Worm (Caenorhabditis elegans): ENCODE data around the gene C34D1.4.

C34D1.4 gene

DNA sequence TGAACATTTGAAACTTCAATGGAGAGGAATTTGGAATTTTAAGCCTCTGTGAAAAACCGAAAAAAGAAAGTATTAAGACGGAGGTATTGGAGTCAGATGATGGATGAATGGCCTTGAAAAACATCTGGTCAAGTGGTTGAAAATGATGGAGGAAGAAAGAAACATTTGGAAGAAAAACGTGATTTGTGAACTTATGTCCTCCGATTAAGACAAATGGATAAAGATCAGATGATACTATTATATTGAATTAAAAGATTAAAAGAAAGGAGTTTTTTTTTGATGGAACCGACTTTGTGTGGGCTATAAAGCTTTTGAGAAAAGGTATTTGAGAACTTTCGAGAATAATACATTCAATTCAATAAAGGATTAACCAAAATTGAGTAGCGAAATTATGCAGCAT, 416 bp upstream of the C34D1.4 start:
- TF ChIP-seq sem-4 (tag; optimal IDR thresholded peaks at IDR 0.05) (peak; percentile 34), nhr-12 (tag; optimal IDR thresholded peaks at IDR 0.05) (no peak), nhr-129 (tag; optimal IDR thresholded peaks at IDR 0.05) (peak; percentile 9), R02D3.7 (tag; optimal IDR thresholded peaks at IDR 0.05) (no peak), sma-9 (GFP tag; optimal IDR thresholded peaks at IDR 0.05) (peak; percentile 71), sma-9 (tag; optimal IDR thresholded peaks at IDR 0.05) (no peak), nhr-25 (tag; optimal IDR thresholded peaks at IDR 0.05) (peak; percentile 80), nhr-21 (tag; optimal IDR thresholded peaks at IDR 0.05) (no peak), snpc-4 (tag; optimal IDR thresholded peaks at IDR 0.05) (no peak), blmp-1 (tag; optimal IDR thresholded peaks at IDR 0.05; ENCODE audit: insufficient read depth) (no peak), ZK546.5 (tag; optimal IDR thresholded peaks at IDR 0.05) (no peak), alr-1 (tag; optimal IDR thresholded peaks at IDR 0.05) (no peak), lsy-2 (tag; optimal IDR thresholded peaks at IDR 0.05) (peak in 1 of 2 experiments; percentile 18), egl-27 (tag; optimal IDR thresholded peaks at IDR 0.05) (peak; percentile 2), unc-55 (GFP tag; optimal IDR thresholded peaks at IDR 0.05) (peak; percentile 49)

DNA sequence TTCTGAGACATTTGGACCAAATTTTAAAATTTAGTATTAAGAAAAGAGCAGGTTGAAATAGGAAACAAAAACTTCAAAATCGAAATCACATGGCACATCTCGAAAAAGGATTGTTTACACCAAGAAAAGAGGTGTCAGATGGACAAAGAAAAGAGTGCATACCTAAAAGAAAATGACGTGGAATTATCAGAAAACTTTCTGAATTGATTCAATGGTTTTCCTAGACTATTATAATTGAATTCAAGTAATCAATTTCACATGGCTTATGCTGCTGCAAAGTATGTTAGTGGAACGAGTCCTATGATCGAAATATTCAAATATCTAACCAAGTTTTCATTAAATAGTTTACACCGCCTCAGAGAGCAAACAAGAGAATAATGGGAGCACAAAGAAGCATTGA, 6.2 kb downstream of the C34D1.4 start:
- TF ChIP-seq lsy-2 (tag; optimal IDR thresholded peaks at IDR 0.05) (peak in 1 of 2 experiments; percentile 40), lin-11 (tag; optimal IDR thresholded peaks at IDR 0.05) (no peak), C34F6.9 (tag; optimal IDR thresholded peaks at IDR 0.05) (peak; percentile 33), fos-1 (tag; optimal IDR thresholded peaks at IDR 0.05) (no peak), mdl-1 (tag; optimal IDR thresholded peaks at IDR 0.05) (no peak), sma-9 (GFP tag; optimal IDR thresholded peaks at IDR 0.05) (no peak), sma-9 (tag; optimal IDR thresholded peaks at IDR 0.05) (no peak)

DNA sequence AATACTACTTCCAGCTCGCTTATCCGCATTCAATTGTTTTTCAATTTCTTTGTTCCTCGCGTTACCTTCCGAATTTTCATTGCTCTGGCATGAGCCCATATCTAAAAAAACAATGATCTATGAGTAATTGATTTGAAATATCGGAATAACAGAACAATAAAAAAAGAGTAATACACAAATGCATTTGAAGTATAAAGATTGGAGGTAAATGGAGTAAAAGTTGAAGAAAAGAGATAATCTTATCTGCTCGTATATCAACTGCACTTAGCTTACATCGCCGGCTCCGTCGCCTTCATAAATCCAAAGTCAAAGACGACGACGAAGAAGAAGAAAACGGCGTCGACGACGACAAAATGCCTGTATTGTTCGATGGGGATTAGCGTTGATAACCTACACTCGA, 9.7 kb downstream of the C34D1.4 start, which contains the start of gene odr-3:
Gene odr-3, minus strand, starts transcription at position 101 of the 400 bp plus-strand sequence.
- TF ChIP-seq lin-13 (GFP tag; optimal IDR thresholded peaks at IDR 0.05) (no peak), unc-39 (tag; optimal IDR thresholded peaks at IDR 0.05) (no peak), sma-9 (GFP tag; optimal IDR thresholded peaks at IDR 0.05) (no peak), sma-9 (tag; optimal IDR thresholded peaks at IDR 0.05) (no peak), lin-11 (tag; optimal IDR thresholded peaks at IDR 0.05) (no peak), R02D3.7 (tag; optimal IDR thresholded peaks at IDR 0.05) (no peak), nhr-21 (tag; optimal IDR thresholded peaks at IDR 0.05) (no peak)

DNA sequence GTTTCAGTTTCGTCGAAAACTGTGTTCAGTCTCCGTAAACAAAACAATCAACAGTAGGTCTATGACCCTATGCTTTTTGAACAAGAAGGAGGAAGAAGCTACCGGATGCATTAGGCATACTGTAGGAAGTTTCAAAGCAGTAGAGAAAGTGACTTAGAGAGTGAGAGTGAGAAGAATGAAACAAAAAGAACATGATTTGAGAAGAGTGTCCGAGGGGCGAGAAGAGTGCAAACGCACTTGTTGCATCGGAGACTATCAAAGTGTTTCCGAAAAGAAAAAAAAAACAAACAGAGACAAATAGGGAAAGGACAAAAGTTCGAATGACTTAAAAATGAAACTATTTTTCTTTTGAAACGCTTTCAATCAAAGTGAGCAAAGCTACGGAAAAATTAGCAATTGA, 15.9 kb downstream of the C34D1.4 start:
- TF ChIP-seq nhr-237 (tag; optimal IDR thresholded peaks at IDR 0.05): no peak
- no peak for TF ChIP-seq ztf-11 (tag; optimal IDR thresholded peaks at IDR 0.05)
- no peak for TF ChIP-seq crh-2 (tag; optimal IDR thresholded peaks at IDR 0.05)
- TF ChIP-seq sem-4 (tag; optimal IDR thresholded peaks at IDR 0.05): peak; percentile 40
- no peak for TF ChIP-seq elt-1 (tag; optimal IDR thresholded peaks at IDR 0.05)
- TF ChIP-seq nhr-12 (tag; optimal IDR thresholded peaks at IDR 0.05): no peak
- TF ChIP-seq C34F6.9 (tag; optimal IDR thresholded peaks at IDR 0.05): no peak
- peak; percentile 99 for TF ChIP-seq sma-9 (GFP tag; optimal IDR thresholded peaks at IDR 0.05)
- no peak for TF ChIP-seq sma-9 (tag; optimal IDR thresholded peaks at IDR 0.05)
- TF ChIP-seq alr-1 (tag; optimal IDR thresholded peaks at IDR 0.05): no peak
- no peak for TF ChIP-seq nhr-6 (tag; optimal IDR thresholded peaks at IDR 0.05)
- no peak for TF ChIP-seq peb-1 (tag; optimal IDR thresholded peaks at IDR 0.05)
- peak; percentile 60 for TF ChIP-seq egl-27 (tag; optimal IDR thresholded peaks at IDR 0.05)
- TF ChIP-seq unc-39 (tag; optimal IDR thresholded peaks at IDR 0.05): no peak
- peak; percentile 17 for TF ChIP-seq fos-1 (tag; optimal IDR thresholded peaks at IDR 0.05)
- TF ChIP-seq zag-1 (tag; optimal IDR thresholded peaks at IDR 0.05): no peak
- TF ChIP-seq ceh-16 (tag; optimal IDR thresholded peaks at IDR 0.05): no peak
- TF ChIP-seq nhr-21 (tag; optimal IDR thresholded peaks at IDR 0.05): peak; percentile 62
- peak; percentile 8 for TF ChIP-seq blmp-1 (tag; optimal IDR thresholded peaks at IDR 0.05; ENCODE audit: insufficient read depth)

DNA sequence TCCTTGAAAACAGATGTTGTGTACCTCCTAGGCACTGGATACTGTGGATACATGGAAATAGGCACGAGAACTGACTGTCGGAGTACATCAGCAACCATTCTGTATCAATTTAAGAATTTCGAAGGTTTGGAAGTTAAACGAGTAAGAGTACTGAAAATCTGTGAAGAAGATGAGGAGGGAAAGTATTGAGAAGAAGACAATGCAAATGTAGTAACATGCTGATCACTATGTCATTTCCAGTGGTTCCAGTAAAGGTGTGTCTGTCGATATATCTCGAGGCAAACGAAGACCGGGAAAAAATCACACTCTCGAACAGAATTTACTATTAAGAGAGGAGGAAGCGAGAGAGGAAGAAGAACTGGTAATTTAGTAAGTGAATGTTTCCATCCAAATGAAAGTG, 22.6 kb downstream of the C34D1.4 start, which contains the start of gene dmd-10:
Gene dmd-10, minus strand, starts transcription at position 101 of the 400 bp plus-strand sequence.
- TF ChIP-seq unc-39 (tag; optimal IDR thresholded peaks at IDR 0.05) (no peak), lin-11 (tag; optimal IDR thresholded peaks at IDR 0.05) (no peak), R02D3.7 (tag; optimal IDR thresholded peaks at IDR 0.05) (no peak), crh-2 (tag; optimal IDR thresholded peaks at IDR 0.05) (no peak), lin-39 (tag; optimal IDR thresholded peaks at IDR 0.05) (no peak), ceh-82 (tag; optimal IDR thresholded peaks at IDR 0.05) (no peak), nhr-25 (tag; optimal IDR thresholded peaks at IDR 0.05) (no peak), peb-1 (tag; optimal IDR thresholded peaks at IDR 0.05) (no peak), nhr-10 (tag; optimal IDR thresholded peaks at IDR 0.05) (no peak), zag-1 (tag; optimal IDR thresholded peaks at IDR 0.05) (no peak), Y55F3AM.14 (GFP tag; optimal IDR thresholded peaks at IDR 0.05) (no peak), nhr-6 (tag; optimal IDR thresholded peaks at IDR 0.05) (no peak), elt-1 (tag; optimal IDR thresholded peaks at IDR 0.05) (no peak), fos-1 (tag; optimal IDR thresholded peaks at IDR 0.05) (no peak), aly-2 (tag; optimal IDR thresholded peaks at IDR 0.05) (no peak), nhr-237 (tag; optimal IDR thresholded peaks at IDR 0.05) (no peak), gmeb-1 (tag; optimal IDR thresholded peaks at IDR 0.05) (no peak), mab-5 (tag; optimal IDR thresholded peaks at IDR 0.05) (no peak), sem-4 (tag; optimal IDR thresholded peaks at IDR 0.05) (no peak)

Measured in whole organism, L2 larva.